Fruit fly (Drosophila melanogaster): ENCODE results near the gene X11Lbeta.

dm6 chrX:10744315-10744767 is 116.8 kb downstream of the X11Lbeta start, which contains the start of gene ras:
- TF ChIP-seq h (optimal IDR thresholded peaks at IDR 0.05) (no peak), psq (optimal IDR thresholded peaks at IDR 0.05) (no peak), insv (optimal IDR thresholded peaks at IDR 0.05) (no peak), Sin3A (optimal IDR thresholded peaks at IDR 0.05) (no peak)

Data from Kc167 (cell line).